ENCODE assay signal across 3 fruit fly cellular contexts in genomic region chr3R:27134728-27135361, dm6.
TF ChIP-seq lines count a peak whose summit lies in the region.

No protein-coding gene starts in this region.

- TF ChIP-seq CTCF in whole organism, embryonic (GFP tag; optimal IDR thresholded peaks at IDR 0.05; lab: Kevin White, UChicago), result no peak

TF ChIP-seq in whole organism, embryonic, 481 proteins besides CTCF, POLR2A, EP300 and RAD21 (continues in another document):
- TF ChIP-seq fd102C (GFP tag; optimal IDR thresholded peaks at IDR 0.05; lab: Kevin White, UChicago), result no peak
- no peak for TF ChIP-seq pnt (GFP tag; optimal IDR thresholded peaks at IDR 0.05; lab: Kevin White, UChicago)
- no peak for TF ChIP-seq Dp (GFP tag; optimal IDR thresholded peaks at IDR 0.05; lab: Kevin White, UChicago)
- TF ChIP-seq sug (tag; optimal IDR thresholded peaks at IDR 0.05; lab: Kevin White, UChicago), result peak; percentile 39
- peak in 1 of 2 experiments; percentile 92 for TF ChIP-seq Hr78 (GFP tag; optimal IDR thresholded peaks at IDR 0.05; lab: Kevin White, UChicago)
- no peak for TF ChIP-seq CG11696 (GFP tag; IDR thresholded peaks at IDR 0.05; lab: Robert Waterston, UW)
- TF ChIP-seq ken (GFP tag; IDR thresholded peaks at IDR 0.05; lab: Robert Waterston, UW), result 0 out of 3 replicates have a peak, but pooled peaks have one; percentile 15
- no peak for TF ChIP-seq Abd-B (GFP tag; optimal IDR thresholded peaks at IDR 0.05; lab: Kevin White, UChicago)
- TF ChIP-seq ci (GFP tag; IDR thresholded peaks at IDR 0.05; lab: Robert Waterston, UW), result 0 out of 3 replicates have a peak, but pooled peaks have one; percentile 15
- no peak for TF ChIP-seq CG6272 (GFP tag; IDR thresholded peaks at IDR 0.05; lab: Robert Waterston, UW)
- TF ChIP-seq jumu (GFP tag; optimal IDR thresholded peaks at IDR 0.05; lab: Kevin White, UChicago), result no peak
- TF ChIP-seq sr (GFP tag; IDR thresholded peaks at IDR 0.05; lab: Robert Waterston, UW), result peak; percentile 70
- no peak for TF ChIP-seq salm (tag; optimal IDR thresholded peaks at IDR 0.05; lab: Kevin White, UChicago)
- peak; percentile 65 for TF ChIP-seq Blimp-1 (GFP tag; optimal IDR thresholded peaks at IDR 0.05; lab: Kevin White, UChicago)
- peak; percentile 50 for TF ChIP-seq Med (GFP tag; lab: Kevin White, UChicago)
- TF ChIP-seq Nf-YA (GFP tag; IDR thresholded peaks at IDR 0.05; lab: Robert Waterston, UW), result no peak
- no peak for TF ChIP-seq hkb (optimal IDR thresholded peaks at IDR 0.05; lab: Kevin White, UChicago)
- peak; percentile 21; the same call in 1 of the 2 replicates for TF ChIP-seq hkb (GFP tag; IDR thresholded peaks at IDR 0.05; lab: Robert Waterston, UW)
- 0 out of 3 replicates have a peak, but pooled peaks have one; percentile 16 for TF ChIP-seq CG2199 (GFP tag; IDR thresholded peaks at IDR 0.05; lab: Robert Waterston, UW)
- peak in 1 of 2 experiments; percentile 95 for TF ChIP-seq Pdp1 (GFP tag; optimal IDR thresholded peaks at IDR 0.05; lab: Kevin White, UChicago)
- no peak for TF ChIP-seq CG6689 (GFP tag; IDR thresholded peaks at IDR 0.05; lab: Robert Waterston, UW)
- TF ChIP-seq vnd (GFP tag; IDR thresholded peaks at IDR 0.05; lab: Robert Waterston, UW; ENCODE audit: partially characterized antibody), result no peak
- TF ChIP-seq dati (GFP tag; IDR thresholded peaks at IDR 0.05; lab: Robert Waterston, UW), result no peak
- no peak for TF ChIP-seq ap (GFP tag; IDR thresholded peaks at IDR 0.05; lab: Robert Waterston, UW)
- TF ChIP-seq esg (GFP tag; conservative IDR thresholded peaks at IDR 0.05; lab: Robert Waterston, UW), result no peak
- TF ChIP-seq ATbp (GFP tag; optimal IDR thresholded peaks at IDR 0.05; lab: Kevin White, UChicago), result no peak
- no peak for TF ChIP-seq ewg (GFP tag; optimal IDR thresholded peaks at IDR 0.05; lab: Kevin White, UChicago)
- no peak for TF ChIP-seq Dip3 (GFP tag; optimal IDR thresholded peaks at IDR 0.05; lab: Kevin White, UChicago)
- TF ChIP-seq pho (GFP tag; optimal IDR thresholded peaks at IDR 0.05; lab: Kevin White, UChicago), result no peak
- no peak for TF ChIP-seq CG15011 (GFP tag; optimal IDR thresholded peaks at IDR 0.05; lab: Kevin White, UChicago)
- TF ChIP-seq CG5953 (GFP tag; IDR thresholded peaks at IDR 0.05; lab: Robert Waterston, UW), result no peak

TF ChIP-seq in whole organism, prepupa, 60 proteins besides CTCF, POLR2A, EP300 and RAD21:
- TF ChIP-seq Eip75B (GFP tag; optimal IDR thresholded peaks at IDR 0.05; lab: Kevin White, UChicago), result no peak
- TF ChIP-seq Blimp-1 (GFP tag; optimal IDR thresholded peaks at IDR 0.05; lab: Kevin White, UChicago), result peak; percentile 12
- TF ChIP-seq ss (GFP tag; optimal IDR thresholded peaks at IDR 0.05; lab: Kevin White, UChicago), result peak in 1 of 2 experiments; percentile 4
- no peak for TF ChIP-seq CG4318 (GFP tag; optimal IDR thresholded peaks at IDR 0.05; lab: Kevin White, UChicago)
- TF ChIP-seq CG6163 (GFP tag; IDR thresholded peaks at IDR 0.05; lab: Robert Waterston, UW), result no peak
- peak; percentile 30 for TF ChIP-seq vri (GFP tag; optimal IDR thresholded peaks at IDR 0.05; lab: Kevin White, UChicago)
- TF ChIP-seq svp (GFP tag; lab: Kevin White, UChicago), result peak; percentile 70
- TF ChIP-seq Eip78C (GFP tag; lab: Kevin White, UChicago), result peak; percentile 21
TF ChIP-seq in whole organism, prepupa: peak in this region for 5.

TF ChIP-seq in whole organism, pupa, 21 proteins besides CTCF, POLR2A, EP300 and RAD21:
- no peak for TF ChIP-seq CG8301 (tag; optimal IDR thresholded peaks at IDR 0.05; lab: Kevin White, UChicago)
- TF ChIP-seq gl (tag; optimal IDR thresholded peaks at IDR 0.05; lab: Kevin White, UChicago), result no peak
- 0 out of 3 replicates have a peak, but pooled peaks have one; percentile 17 for TF ChIP-seq CG4496 (GFP tag; IDR thresholded peaks at IDR 0.05; lab: Robert Waterston, UW)

Comparison
In these comparisons a context has a peak if more than half of its experiments do, and no peak if none do; other contexts are left out.
1. Of the 7 proteins assayed by ChIP-seq in both whole organism, embryonic and whole organism, prepupa: peak only in whole organism, embryonic: none; only in whole organism, prepupa: none; in both: Blimp-1; in neither: 6.